Fruit fly (Drosophila melanogaster) whole organism, prepupa: Measurements from ENCODE around the gene CG11791.

Experiments
- Blimp-1 ChIP-seq: fragments of 200-800 bp; sonication (Bioruptor generic); optimal IDR thresholded peaks from 3 replicates; lab custom pipeline; 2017; ENCODE audit warnings: missing biosample characterization, missing genetic modification characterization, mild to moderate bottlenecking, moderate library complexity, missing genetic modification reagents
- CG11294 ChIP-seq: fragments of 200-800 bp; sonication (Bioruptor generic); IDR thresholded peaks from 2 replicates; pipeline ENCODE4 v1.3.6; 2022; ENCODE audit warnings: missing biosample characterization, missing genetic modification characterization
- CG11902 ChIP-seq: fragments of 200-800 bp; sonication (Bioruptor generic); optimal IDR thresholded peaks from 3 replicates; lab custom pipeline; 2016; ENCODE audit warnings: missing biosample characterization, missing genetic modification characterization
- CG15336 ChIP-seq: fragments of 200-800 bp; sonication (Bioruptor generic); IDR thresholded peaks from 2 replicates; pipeline ENCODE4 v1.3.6; 2022; ENCODE audit warnings: missing biosample characterization, missing genetic modification characterization
- CG1621 ChIP-seq: fragments of 200-800 bp; sonication (Bioruptor generic); optimal IDR thresholded peaks from 3 replicates; lab custom pipeline; 2018; ENCODE audit warnings: missing biosample characterization, mild to moderate bottlenecking, missing genetic modification characterization
- CG16779 ChIP-seq: fragments of 200-800 bp; sonication (Bioruptor generic); optimal IDR thresholded peaks from 3 replicates; lab custom pipeline; 2017; ENCODE audit warnings: missing biosample characterization, mild to moderate bottlenecking, missing genetic modification characterization
- CG31627 ChIP-seq: fragments of 200-800 bp; sonication (Bioruptor generic); optimal IDR thresholded peaks from 3 replicates; lab custom pipeline; 2016; ENCODE audit warnings: missing biosample characterization, missing genetic modification characterization
- CG32006 ChIP-seq: fragments of 200-800 bp; sonication (Bioruptor generic); optimal IDR thresholded peaks from 3 replicates; lab custom pipeline; 2017; ENCODE audit warnings: missing biosample characterization, mild to moderate bottlenecking, missing genetic modification characterization
- CG34406 ChIP-seq: fragments of 200-800 bp; sonication (Bioruptor generic); optimal IDR thresholded peaks from 3 replicates; lab custom pipeline; 2016; ENCODE audit warnings: missing biosample characterization, missing genetic modification characterization
- CG4318 ChIP-seq: fragments of 200-800 bp; sonication (Bioruptor generic); optimal IDR thresholded peaks from 3 replicates; lab custom pipeline; 2017; ENCODE audit warnings: missing biosample characterization, mild to moderate bottlenecking, missing genetic modification characterization
- CG6163 ChIP-seq: fragments of 200-800 bp; sonication (Bioruptor generic); IDR thresholded peaks from 3 replicates; pipeline ENCODE4 v1.3.6; 2022; ENCODE audit warnings: missing biosample characterization, missing genetic modification characterization
- CG6276 ChIP-seq: fragments of 200-800 bp; sonication (Bioruptor generic); optimal IDR thresholded peaks from 2 replicates; lab custom pipeline; 2017; ENCODE audit warnings: missing biosample characterization, mild to moderate bottlenecking, missing genetic modification characterization
- CG6792 ChIP-seq: fragments of 200-800 bp; sonication (Bioruptor generic); optimal IDR thresholded peaks from 3 replicates; lab custom pipeline; 2016; ENCODE audit warnings: missing biosample characterization, missing genetic modification characterization
- CG6854 ChIP-seq: fragments of 200-800 bp; sonication (Bioruptor generic); optimal IDR thresholded peaks from 2 replicates; lab custom pipeline; 2017; ENCODE audit warnings: missing biosample characterization, mild to moderate bottlenecking, missing genetic modification characterization
- CG7368 ChIP-seq: fragments of 200-800 bp; sonication (Bioruptor generic); optimal IDR thresholded peaks from 3 replicates; lab custom pipeline; 2016; ENCODE audit warnings: missing biosample characterization, missing genetic modification characterization
- CG8119 ChIP-seq: fragments of 200-800 bp; sonication (Bioruptor generic); IDR thresholded peaks from 3 replicates; pipeline ENCODE4 v1.3.6; 2022; ENCODE audit warnings: missing biosample characterization, missing genetic modification characterization
- CG8319 ChIP-seq: fragments of 200-800 bp; sonication (Bioruptor generic); optimal IDR thresholded peaks from 3 replicates; lab custom pipeline; 2016; ENCODE audit warnings: missing biosample characterization, missing genetic modification characterization
- CG9139 ChIP-seq: fragments of 200-800 bp; sonication (Bioruptor generic); optimal IDR thresholded peaks from 3 replicates; lab custom pipeline; 2017; ENCODE audit warnings: missing biosample characterization, mild to moderate bottlenecking, missing genetic modification characterization
- Eip75B ChIP-seq: fragments of 200-800 bp; sonication (Bioruptor generic); optimal IDR thresholded peaks from 3 replicates; lab custom pipeline; 2016; ENCODE audit warnings: missing biosample characterization, missing genetic modification characterization
- Eip78C ChIP-seq: fragments of 200-800 bp; sonication (Bioruptor generic); peaks from one replicate; lab custom pipeline; 2016; ENCODE audit warnings: missing biosample characterization, missing genetic modification characterization
- Eip93F ChIP-seq: fragments of 200-800 bp; sonication (Bioruptor generic); optimal IDR thresholded peaks from 2 replicates; lab custom pipeline; 2016; ENCODE audit warnings: missing biosample characterization, mild to moderate bottlenecking, missing genetic modification characterization
- Gug ChIP-seq: fragments of 200-800 bp; sonication (Bioruptor generic); IDR thresholded peaks from 2 replicates; pipeline ENCODE4 v1.3.6; 2022; ENCODE audit warnings: missing biosample characterization, missing genetic modification characterization
- Hr38 ChIP-seq: sonication (Bioruptor generic); optimal IDR thresholded peaks from 2 replicates; lab custom pipeline; 2016; ENCODE audit warnings: missing biosample characterization, missing genetic modification characterization
- Hr39 ChIP-seq: fragments of 200-800 bp; sonication (Bioruptor generic); optimal IDR thresholded peaks from 2 replicates; lab custom pipeline; 2016; ENCODE audit warnings: missing biosample characterization, missing genetic modification characterization
- Hr4 ChIP-seq: fragments of 200-800 bp; sonication (Bioruptor generic); optimal IDR thresholded peaks from 3 replicates; lab custom pipeline; 2016; ENCODE audit warnings: missing biosample characterization, missing genetic modification characterization
- Lpt ChIP-seq: fragments of 200-800 bp; sonication (Bioruptor generic); optimal IDR thresholded peaks from 3 replicates; lab custom pipeline; 2016; ENCODE audit warnings: missing biosample characterization, missing genetic modification characterization
- OdsH ChIP-seq: fragments of 200-800 bp; sonication (Bioruptor generic); optimal IDR thresholded peaks from 3 replicates; lab custom pipeline; 2016; ENCODE audit warnings: missing biosample characterization, missing genetic modification characterization
- Smox ChIP-seq: fragments of 200-800 bp; sonication (Bioruptor generic); optimal IDR thresholded peaks from 3 replicates; lab custom pipeline; 2016; ENCODE audit warnings: missing biosample characterization, missing genetic modification characterization
- Sox102F ChIP-seq: fragments of 200-800 bp; sonication (Bioruptor generic); optimal IDR thresholded peaks from 2 replicates; lab custom pipeline; 2016; ENCODE audit warnings: missing biosample characterization, mild to moderate bottlenecking, missing genetic modification characterization
- Sox15 ChIP-seq: fragments of 200-800 bp; sonication (Bioruptor generic); optimal IDR thresholded peaks from 3 replicates; lab custom pipeline; 2016; ENCODE audit warnings: missing biosample characterization, missing genetic modification characterization
- achi ChIP-seq: fragments of 200-800 bp; sonication (Bioruptor generic); optimal IDR thresholded peaks from 3 replicates; lab custom pipeline; 2016; ENCODE audit warnings: missing biosample characterization, missing genetic modification characterization
- acj6 ChIP-seq: fragments of 200-800 bp; sonication (Bioruptor generic); optimal IDR thresholded peaks from 3 replicates; lab custom pipeline; 2016; ENCODE audit warnings: missing biosample characterization, missing genetic modification characterization
- cyc ChIP-seq: fragments of 200-800 bp; sonication (Bioruptor generic); optimal IDR thresholded peaks from 3 replicates; lab custom pipeline; 2016; ENCODE audit warnings: missing biosample characterization, missing genetic modification characterization
- dac ChIP-seq: fragments of 200-800 bp; sonication (Bioruptor generic); optimal IDR thresholded peaks from 2 replicates; lab custom pipeline; 2017; ENCODE audit warnings: missing biosample characterization, mild to moderate bottlenecking, missing genetic modification characterization
- eg ChIP-seq: fragments of 200-800 bp; sonication (Bioruptor generic); IDR thresholded peaks from 3 replicates; pipeline ENCODE4 v1.3.6; 2022; ENCODE audit warnings: missing biosample characterization, missing genetic modification characterization
- esn ChIP-seq: fragments of 200-800 bp; sonication (Bioruptor generic); optimal IDR thresholded peaks from 2 replicates; lab custom pipeline; 2016; ENCODE audit warnings: missing biosample characterization, mild to moderate bottlenecking, missing genetic modification characterization, moderate library complexity
- fd85E ChIP-seq: fragments of 200-800 bp; sonication (Bioruptor generic); optimal IDR thresholded peaks from 3 replicates; lab custom pipeline; 2016; ENCODE audit warnings: missing biosample characterization, missing genetic modification characterization
- fkh ChIP-seq: fragments of 200-800 bp; sonication (Bioruptor generic); optimal IDR thresholded peaks from 3 replicates; lab custom pipeline; 2017; ENCODE audit warnings: missing biosample characterization, mild to moderate bottlenecking, missing genetic modification characterization, moderate library complexity
- lz ChIP-seq: fragments of 200-800 bp; sonication (Bioruptor generic); optimal IDR thresholded peaks from 3 replicates; lab custom pipeline; 2016; ENCODE audit warnings: missing biosample characterization, missing genetic modification characterization
- salr ChIP-seq, 2 experiments: fragments of 200-800 bp; sonication (Bioruptor generic); optimal IDR thresholded peaks; 3 replicates each; lab custom pipeline; 2016 to 2018; ENCODE audit warnings: missing biosample characterization in 2 of 2, missing genetic modification characterization in 2 of 2, mild to moderate bottlenecking in 1 of 2
- ss ChIP-seq, 2 experiments: fragments of 200-800 bp; sonication (Bioruptor generic); optimal IDR thresholded peaks; 2 replicates in 1 of 2; 3 replicates in 1 of 2; lab custom pipeline; 2017 to 2018; ENCODE audit warnings: mild to moderate bottlenecking in 2 of 2, missing biosample characterization in 2 of 2, missing genetic modification characterization in 2 of 2, moderate library complexity in 1 of 2
- topi ChIP-seq: fragments of 200-800 bp; sonication (Bioruptor generic); optimal IDR thresholded peaks from 3 replicates; lab custom pipeline; 2016; ENCODE audit warnings: missing biosample characterization, missing genetic modification characterization
- vri ChIP-seq: fragments of 200-800 bp; sonication (Bioruptor generic); optimal IDR thresholded peaks from 3 replicates; lab custom pipeline; 2016; ENCODE audit warnings: missing biosample characterization, mild to moderate bottlenecking, missing genetic modification characterization

Gene CG11791

DNA sequence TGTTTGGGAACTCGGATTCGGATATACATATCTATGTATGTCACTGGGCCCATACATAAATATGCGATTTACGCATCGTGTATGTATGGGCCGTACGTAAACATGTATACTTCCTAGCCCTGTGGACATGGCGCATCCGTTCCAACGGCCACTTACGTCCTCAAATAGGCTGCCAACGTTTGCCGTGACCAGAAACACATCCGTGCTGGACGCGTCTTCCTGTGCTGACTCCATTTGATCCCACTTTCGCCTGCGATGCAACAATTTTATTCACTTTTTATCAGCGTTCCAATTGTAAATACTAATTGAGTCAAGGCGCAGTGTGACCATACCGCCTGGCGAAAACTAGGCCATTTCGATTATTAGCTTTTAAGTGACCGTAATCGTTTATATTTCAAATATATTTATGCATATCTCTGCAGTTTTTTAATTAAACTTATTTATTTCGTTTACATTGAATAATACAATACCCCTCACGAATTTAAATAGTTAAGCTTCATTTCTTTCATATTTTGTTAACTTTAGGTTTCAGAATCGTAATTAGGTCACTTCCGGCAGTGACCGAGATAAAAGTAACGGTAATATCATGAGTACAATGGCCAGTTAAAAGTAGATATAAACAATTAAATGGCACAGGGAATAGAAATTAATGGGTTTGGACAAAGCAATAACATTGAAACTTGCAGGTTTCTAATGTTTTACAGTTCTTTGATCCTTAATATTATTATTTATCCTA lies 4.4 kb upstream of the CG11791 start, which contains the start of gene 5PtaseI:
5PtaseI (minus strand) TSS at position 336 of the 736 bp plus-strand sequence.
- TF ChIP-seq Eip78C (peak; percentile 50), cyc (GFP tag; lab: Kevin White, UChicago) (no peak), Eip75B (peak; percentile 74), CG15336 (GFP tag; lab: Robert Waterston, UW) (no peak)

DNA sequence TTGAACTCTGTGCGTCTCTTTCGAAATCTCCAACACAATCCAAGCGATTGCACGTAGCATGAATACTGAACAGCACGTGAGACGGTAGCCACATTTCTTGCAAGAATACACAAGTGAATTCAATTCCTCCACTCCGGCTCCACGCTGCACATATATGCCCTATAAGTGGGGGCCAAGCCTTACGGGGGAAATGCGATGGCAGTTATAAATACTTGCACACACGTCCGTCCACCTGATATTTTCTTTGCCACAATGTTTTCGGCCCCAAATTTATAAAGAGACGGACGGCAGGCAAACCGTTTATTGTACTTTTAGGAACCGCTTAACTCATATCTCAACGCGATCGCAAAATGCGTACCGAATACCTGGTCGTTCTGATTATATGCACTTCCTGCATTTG lies 3.4 kb upstream of the CG11791 start, which contains the start of gene CG11786:
CG11786 (plus strand) TSS at position 301 of the 400 bp plus-strand sequence.
- no peak for TF ChIP-seq OdsH (GFP tag; lab: Kevin White, UChicago)
- TF ChIP-seq Hr39: no peak
- TF ChIP-seq CG16779 (tag; lab: Kevin White, UChicago): no peak
- TF ChIP-seq Blimp-1 (GFP tag; lab: Kevin White, UChicago): peak; percentile 19
- TF ChIP-seq Gug: no peak
- TF ChIP-seq CG32006 (GFP tag; lab: Kevin White, UChicago): no peak
- no peak for TF ChIP-seq dac
- no peak for TF ChIP-seq fd85E (GFP tag; lab: Kevin White, UChicago)

DNA sequence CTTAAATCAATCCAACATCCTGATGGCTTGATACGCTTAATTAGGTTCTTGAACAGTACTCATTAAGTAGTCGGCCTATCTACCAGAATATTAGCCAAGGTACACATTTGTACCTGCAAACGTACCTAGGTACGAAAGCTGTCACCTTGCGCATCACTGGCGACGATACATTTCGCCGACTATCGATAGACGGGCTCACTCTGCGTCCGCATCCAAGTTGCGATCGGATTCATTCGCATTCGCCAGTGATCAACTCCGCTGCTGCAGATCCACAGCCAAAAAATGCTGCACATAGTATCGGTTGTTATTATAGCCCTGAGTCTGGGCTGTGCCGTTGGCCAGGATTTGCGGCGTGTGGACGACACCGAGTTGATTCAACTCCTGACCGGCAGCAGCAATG lies 1.9 kb upstream of the CG11791 start, which contains the start of gene CG11790:
CG11790 (plus strand) TSS at position 203 of the 400 bp plus-strand sequence.
- TF ChIP-seq topi (GFP tag; lab: Kevin White, UChicago): peak; percentile 11
- TF ChIP-seq esn: peak; percentile 34
- TF ChIP-seq Eip78C: peak; percentile 22
- peak; percentile 54 for TF ChIP-seq CG1621
- TF ChIP-seq CG8119 (GFP tag; lab: Robert Waterston, UW): no peak
- no peak for TF ChIP-seq CG6163 (GFP tag; lab: Robert Waterston, UW)
- peak; percentile 11 for TF ChIP-seq Eip75B
- no peak for TF ChIP-seq CG6276 (GFP tag; lab: Kevin White, UChicago)
- TF ChIP-seq CG6854 (GFP tag; lab: Kevin White, UChicago): peak; percentile 5

DNA sequence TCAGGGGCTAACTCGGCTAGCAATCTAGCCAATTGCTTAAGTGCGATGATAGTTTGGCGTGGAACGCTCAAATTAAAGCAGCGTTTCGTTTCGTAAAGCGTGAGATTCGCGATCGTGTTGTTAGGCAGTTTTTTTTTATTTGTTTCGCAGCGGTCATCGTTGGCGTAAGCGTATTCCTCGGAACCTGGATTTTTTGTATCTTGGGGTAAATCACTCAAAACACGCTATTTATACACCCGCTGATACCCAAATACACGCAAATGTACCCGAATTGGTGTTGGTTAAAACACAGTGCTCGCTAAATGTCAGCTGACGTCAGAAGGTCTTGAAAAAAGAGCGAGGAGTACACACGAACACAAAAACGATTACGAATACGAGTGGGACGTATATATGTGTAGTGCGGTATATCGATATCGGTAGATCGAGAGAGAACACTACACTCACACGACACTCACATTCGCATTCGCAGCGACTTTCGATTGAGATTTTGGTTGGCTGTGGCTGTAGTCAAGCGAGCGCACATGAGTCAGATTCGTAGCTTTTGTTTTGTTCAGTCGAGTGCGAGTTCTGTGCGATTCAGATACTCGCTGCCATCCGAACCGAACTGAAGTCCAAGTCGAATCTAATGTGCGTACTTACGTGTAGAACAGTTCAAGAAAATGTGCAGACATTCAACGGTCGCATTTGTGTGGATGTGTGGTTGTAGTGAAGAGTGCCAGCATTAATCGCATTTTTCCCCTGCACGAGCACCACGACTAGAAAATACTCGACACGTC lies 514 bp downstream of the CG11791 start:
- TF ChIP-seq Lpt (GFP tag; lab: Kevin White, UChicago): peak; percentile 69
- TF ChIP-seq Smox (GFP tag; lab: Kevin White, UChicago): no peak
- TF ChIP-seq CG8319 (GFP tag; lab: Kevin White, UChicago): no peak
- TF ChIP-seq CG32006 (GFP tag; lab: Kevin White, UChicago): no peak
- TF ChIP-seq ss (GFP tag; optimal IDR thresholded peaks at IDR 0.05; lab: Kevin White, UChicago): peak; percentile 71 to 75
- no peak for TF ChIP-seq OdsH (GFP tag; lab: Kevin White, UChicago)
- TF ChIP-seq Hr4: no peak
- no peak for TF ChIP-seq CG6792 (GFP tag; lab: Kevin White, UChicago)
- no peak for TF ChIP-seq Sox15 (GFP tag; lab: Kevin White, UChicago)
- peak; percentile 35 for TF ChIP-seq fkh (GFP tag; lab: Kevin White, UChicago)
- TF ChIP-seq CG11902: no peak
- peak; percentile 80 for TF ChIP-seq Eip93F (GFP tag; lab: Kevin White, UChicago)
- TF ChIP-seq CG6854 (GFP tag; lab: Kevin White, UChicago): peak; percentile 66
- no peak for TF ChIP-seq lz (GFP tag; lab: Kevin White, UChicago)
- peak; percentile 37 for TF ChIP-seq Sox102F (GFP tag; lab: Kevin White, UChicago)
- no peak for TF ChIP-seq CG16779 (tag; lab: Kevin White, UChicago)
- TF ChIP-seq achi (GFP tag; lab: Kevin White, UChicago): no peak
- TF ChIP-seq CG9139 (GFP tag; lab: Kevin White, UChicago): no peak
- TF ChIP-seq CG6163 (GFP tag; lab: Robert Waterston, UW): no peak
- no peak for TF ChIP-seq salr (GFP tag; optimal IDR thresholded peaks at IDR 0.05; lab: Kevin White, UChicago)
- TF ChIP-seq Eip78C: peak; percentile 89
- peak; percentile 77 for TF ChIP-seq vri (GFP tag; lab: Kevin White, UChicago)
- TF ChIP-seq CG11294: no peak
- TF ChIP-seq eg (GFP tag; lab: Robert Waterston, UW): no peak
- TF ChIP-seq CG34406 (GFP tag; lab: Kevin White, UChicago): no peak
- no peak for TF ChIP-seq CG31627 (GFP tag; lab: Kevin White, UChicago)
- TF ChIP-seq esn: peak; percentile 42
- peak; percentile 5 for TF ChIP-seq CG7368
- TF ChIP-seq Hr38: no peak
- TF ChIP-seq CG6276 (GFP tag; lab: Kevin White, UChicago): peak; percentile 35
- TF ChIP-seq acj6 (GFP tag; lab: Kevin White, UChicago): no peak
- TF ChIP-seq cyc (GFP tag; lab: Kevin White, UChicago): no peak
- no peak for TF ChIP-seq CG4318 (GFP tag; lab: Kevin White, UChicago)
